Fruit fly (Drosophila melanogaster) whole organism, embryonic: ENCODE results near the gene CG31928.

Experiments
- Aef1 ChIP-seq: fragments of 200-800 bp; sonication (Bioruptor generic); IDR thresholded peaks from 3 replicates; pipeline ENCODE4 v1.3.6; 2022; ENCODE audit warnings: missing biosample characterization, missing genetic modification characterization
- B-H1 ChIP-seq: fragments of 200-800 bp; sonication (Bioruptor generic); IDR thresholded peaks from 3 replicates; pipeline ENCODE4 v1.3.6; 2022; ENCODE audit warnings: missing biosample characterization, missing genetic modification characterization
- CG10321 ChIP-seq: fragments of 200-800 bp; sonication (Bioruptor generic); IDR thresholded peaks from 2 replicates; pipeline ENCODE4 v1.3.6; 2022; ENCODE audit warnings: missing biosample characterization, missing genetic modification characterization
- CG14441 ChIP-seq: fragments of 200-800 bp; sonication (Bioruptor generic); IDR thresholded peaks from 2 replicates; pipeline ENCODE4 v1.3.6; 2022; ENCODE audit warnings: missing biosample characterization, missing genetic modification characterization
- CG14667 ChIP-seq: fragments of 200-800 bp; sonication (Bioruptor generic); IDR thresholded peaks from 2 replicates; pipeline ENCODE4 v1.3.6; 2022; ENCODE audit warnings: missing biosample characterization, missing genetic modification characterization
- CG1529 ChIP-seq: fragments of 200-800 bp; sonication (Bioruptor generic); optimal IDR thresholded peaks from 3 replicates; lab custom pipeline; 2018; ENCODE audit warnings: missing biosample characterization, missing genetic modification characterization
- CG17186 ChIP-seq: fragments of 200-800 bp; sonication (Bioruptor generic); optimal IDR thresholded peaks from 3 replicates; lab custom pipeline; 2017; ENCODE audit warnings: missing biosample characterization, missing genetic modification reagents, missing genetic modification characterization
- CG17568 ChIP-seq: fragments of 200-800 bp; sonication (Bioruptor generic); optimal IDR thresholded peaks from 2 replicates; lab custom pipeline; 2018; ENCODE audit warnings: missing biosample characterization, mild to moderate bottlenecking, missing genetic modification characterization, moderate library complexity
- CG2116 ChIP-seq: fragments of 200-800 bp; sonication (Bioruptor generic); optimal IDR thresholded peaks from 3 replicates; lab custom pipeline; 2018; ENCODE audit warnings: missing biosample characterization, mild to moderate bottlenecking, missing genetic modification characterization
- CG2875 ChIP-seq: fragments of 200-800 bp; sonication (Bioruptor generic); optimal IDR thresholded peaks from 2 replicates; lab custom pipeline; 2017; ENCODE audit warnings: missing biosample characterization, mild to moderate bottlenecking, missing genetic modification characterization, missing genetic modification reagents
- CG30403 ChIP-seq: fragments of 200-800 bp; sonication (Bioruptor generic); optimal IDR thresholded peaks from 3 replicates; lab custom pipeline; 2016; ENCODE audit warnings: missing biosample characterization, missing genetic modification characterization
- CG31441 ChIP-seq: fragments of 200-800 bp; sonication (Bioruptor generic); IDR thresholded peaks from 2 replicates; pipeline ENCODE4 v1.3.6; 2022; ENCODE audit warnings: missing biosample characterization, missing genetic modification characterization
- CG43689 ChIP-seq: fragments of 200-800 bp; sonication (Bioruptor generic); IDR thresholded peaks from 2 replicates; pipeline ENCODE4 v1.3.6; 2022; ENCODE audit warnings: missing biosample characterization, missing genetic modification characterization
- CG4404 ChIP-seq: fragments of 200-800 bp; sonication (Bioruptor generic); IDR thresholded peaks from 2 replicates; pipeline ENCODE4 v1.3.6; 2022; ENCODE audit warnings: missing biosample characterization, missing genetic modification characterization
- CG6654 ChIP-seq: fragments of 200-800 bp; sonication (Bioruptor generic); optimal IDR thresholded peaks from 2 replicates; lab custom pipeline; 2017; ENCODE audit warnings: missing biosample characterization, mild to moderate bottlenecking, missing genetic modification characterization
- CG6683 ChIP-seq: fragments of 200-800 bp; sonication (Bioruptor generic); optimal IDR thresholded peaks from 2 replicates; lab custom pipeline; 2017; ENCODE audit warnings: missing biosample characterization, mild to moderate bottlenecking, missing genetic modification characterization, missing genetic modification reagents
- CG7963 ChIP-seq: fragments of 200-800 bp; sonication (Bioruptor generic); IDR thresholded peaks from 3 replicates; pipeline ENCODE4 v1.3.6; 2022; ENCODE audit warnings: missing biosample characterization, missing genetic modification characterization; ENCODE audit not compliant: partially characterized antibody
- CrebB ChIP-seq: fragments of 200-800 bp; sonication (Bioruptor generic); optimal IDR thresholded peaks from 3 replicates; lab custom pipeline; 2018; ENCODE audit warnings: missing biosample characterization, mild to moderate bottlenecking, missing genetic modification characterization
- Dfd ChIP-seq, 2 experiments: fragments of >200 bp; optimal IDR thresholded peaks; 2 replicates each; lab custom pipeline; 2017; ENCODE audit warnings: missing biosample characterization in 2 of 2, missing genetic modification characterization in 2 of 2
- Dref ChIP-seq: fragments of 200-800 bp; sonication (Bioruptor generic); IDR thresholded peaks from 2 replicates; pipeline ENCODE4 v1.3.6; 2022; ENCODE audit warnings: missing biosample characterization, missing genetic modification characterization
- Drgx ChIP-seq: fragments of 200-800 bp; sonication (Bioruptor generic); IDR thresholded peaks from 2 replicates; pipeline ENCODE4 v1.3.6; 2022; ENCODE audit warnings: missing biosample characterization, missing genetic modification characterization
- Fer3 ChIP-seq: fragments of 200-800 bp; sonication (Bioruptor generic); optimal IDR thresholded peaks from 2 replicates; lab custom pipeline; 2018; ENCODE audit warnings: missing biosample characterization, mild to moderate bottlenecking, missing genetic modification characterization, moderate library complexity
- GATAe ChIP-seq: fragments of 200-800 bp; sonication (Bioruptor generic); conservative IDR thresholded peaks from 2 replicates; pipeline ENCODE4 v1.3.6; 2022; ENCODE audit warnings: missing biosample characterization, missing genetic modification characterization
- HHEX ChIP-seq: fragments of 200-800 bp; sonication (Bioruptor generic); optimal IDR thresholded peaks from 3 replicates; lab custom pipeline; 2017; ENCODE audit warnings: missing biosample characterization, mild to moderate bottlenecking, missing genetic modification characterization, missing genetic modification reagents
- Hey ChIP-seq: fragments of 200-800 bp; sonication (Bioruptor generic); optimal IDR thresholded peaks from 3 replicates; lab custom pipeline; 2018; ENCODE audit warnings: missing biosample characterization, mild to moderate bottlenecking, missing genetic modification characterization
- Jarid2 ChIP-seq: fragments of 200-800 bp; sonication (Bioruptor generic); optimal IDR thresholded peaks from 3 replicates; lab custom pipeline; 2017; ENCODE audit warnings: mild to moderate bottlenecking, missing biosample characterization, missing genetic modification reagents, missing genetic modification characterization
- Lhr ChIP-seq: fragments of 200-800 bp; sonication (Bioruptor generic); optimal IDR thresholded peaks from 3 replicates; lab custom pipeline; 2017; ENCODE audit warnings: mild to moderate bottlenecking, missing biosample characterization, missing genetic modification reagents, missing genetic modification characterization
- Lpt ChIP-seq: fragments of >200 bp; optimal IDR thresholded peaks from 2 replicates; lab custom pipeline; 2018; ENCODE audit warnings: missing biosample characterization, missing genetic modification characterization
- NC2α ChIP-seq: fragments of 200-800 bp; sonication (Bioruptor generic); optimal IDR thresholded peaks from 2 replicates; lab custom pipeline; 2016; ENCODE audit warnings: missing biosample characterization, missing genetic modification characterization
- Neu2 ChIP-seq: fragments of 200-800 bp; sonication (Bioruptor generic); optimal IDR thresholded peaks from 3 replicates; lab custom pipeline; 2016; ENCODE audit warnings: missing biosample characterization, missing genetic modification characterization, borderline replicate concordance
- Sry-β ChIP-seq: fragments of 200-800 bp; sonication (Bioruptor generic); optimal IDR thresholded peaks from 2 replicates; lab custom pipeline; 2018; ENCODE audit warnings: missing biosample characterization, mild to moderate bottlenecking, missing genetic modification characterization, moderate library complexity
- amos ChIP-seq: fragments of 200-800 bp; sonication (Bioruptor generic); IDR thresholded peaks from 2 replicates; pipeline ENCODE4 v1.3.6; 2022; ENCODE audit warnings: missing biosample characterization, missing genetic modification characterization; ENCODE audit not compliant: partially characterized antibody
- cato ChIP-seq: fragments of 200-800 bp; sonication (Bioruptor generic); optimal IDR thresholded peaks from 2 replicates; lab custom pipeline; 2016; ENCODE audit warnings: missing biosample characterization, missing genetic modification characterization, borderline replicate concordance
- danr ChIP-seq: fragments of 200-800 bp; sonication (Bioruptor generic); IDR thresholded peaks from 2 replicates; pipeline ENCODE4 v1.3.6; 2022; ENCODE audit warnings: missing biosample characterization, missing genetic modification characterization
- en ChIP-seq: fragments of 200-800 bp; sonication (Bioruptor generic); optimal IDR thresholded peaks from 2 replicates; lab custom pipeline; 2016; ENCODE audit warnings: missing biosample characterization, missing genetic modification characterization
- eve ChIP-seq, 2 experiments: fragments of >200 bp; optimal IDR thresholded peaks; 2 replicates each; lab custom pipeline; 2017; ENCODE audit warnings: missing biosample characterization in 2 of 2, missing genetic modification characterization in 2 of 2
- fd96Cb ChIP-seq: fragments of 200-800 bp; sonication (Bioruptor generic); optimal IDR thresholded peaks from 2 replicates; lab custom pipeline; 2018; ENCODE audit warnings: missing biosample characterization, mild to moderate bottlenecking, missing genetic modification characterization, moderate library complexity
- gcm ChIP-seq: fragments of 200-800 bp; sonication (Bioruptor generic); optimal IDR thresholded peaks from 2 replicates; lab custom pipeline; 2019; ENCODE audit warnings: missing biosample characterization, mild to moderate bottlenecking, missing genetic modification characterization, moderate library complexity
- knrl ChIP-seq: fragments of 200-800 bp; sonication (Bioruptor generic); IDR thresholded peaks from 3 replicates; pipeline ENCODE4 v1.3.6; 2022; ENCODE audit warnings: missing biosample characterization, missing genetic modification characterization; ENCODE audit not compliant: partially characterized antibody
- mirr ChIP-seq: fragments of 200-800 bp; sonication (Bioruptor generic); optimal IDR thresholded peaks from 3 replicates; lab custom pipeline; 2018; ENCODE audit warnings: missing biosample characterization, mild to moderate bottlenecking, missing genetic modification characterization
- nerfin-2 ChIP-seq: fragments of 200-800 bp; sonication (Bioruptor generic); IDR thresholded peaks from 2 replicates; pipeline ENCODE4 v1.3.6; 2022; ENCODE audit warnings: missing biosample characterization, missing genetic modification characterization; ENCODE audit not compliant: partially characterized antibody
- oc ChIP-seq: fragments of 200-800 bp; sonication (Bioruptor generic); optimal IDR thresholded peaks from 2 replicates; lab custom pipeline; 2018; ENCODE audit warnings: missing biosample characterization, mild to moderate bottlenecking, missing genetic modification characterization, moderate library complexity
- prd ChIP-seq, 3 experiments: fragments of >200 bp in 2 of 3; fragments of 200-800 bp in 1 of 3; sonication (Bioruptor generic) in 1 of 3; optimal IDR thresholded peaks in 2 of 3; IDR thresholded peaks in 1 of 3; 2 replicates in 2 of 3; 3 replicates in 1 of 3; pipeline versions ENCODE4 v1.3.6 to Lab custom; 2017 to 2022; ENCODE audit warnings: missing biosample characterization in 1 of 3, missing genetic modification characterization in 1 of 3
- psq ChIP-seq: fragments of 200-800 bp; sonication (Bioruptor generic); optimal IDR thresholded peaks from 2 replicates; lab custom pipeline; 2017; ENCODE audit warnings: missing biosample characterization, missing genetic modification characterization
- sr ChIP-seq: fragments of 200-800 bp; sonication (Bioruptor generic); IDR thresholded peaks from 3 replicates; pipeline ENCODE4 v1.3.6; 2022; ENCODE audit warnings: missing biosample characterization, missing genetic modification characterization
- stwl ChIP-seq: fragments of 200-800 bp; sonication (Bioruptor generic); optimal IDR thresholded peaks from 3 replicates; lab custom pipeline; 2018; ENCODE audit warnings: missing biosample characterization, mild to moderate bottlenecking, missing genetic modification characterization, moderate library complexity
- sug ChIP-seq: fragments of 200-800 bp; optimal IDR thresholded peaks from 2 replicates; lab custom pipeline; 2019; ENCODE audit warnings: missing biosample characterization, mild to moderate bottlenecking, missing genetic modification characterization, moderate library complexity
- usp ChIP-seq: fragments of >200 bp; optimal IDR thresholded peaks from 2 replicates; lab custom pipeline; 2017; ENCODE audit warnings: missing biosample characterization, missing genetic modification characterization
- vnd ChIP-seq: fragments of 200-800 bp; sonication (Bioruptor generic); IDR thresholded peaks from 3 replicates; pipeline ENCODE4 v1.3.6; 2022; ENCODE audit warnings: missing biosample characterization, missing genetic modification characterization; ENCODE audit not compliant: partially characterized antibody
- vvl ChIP-seq: fragments of 200-800 bp; sonication (Bioruptor generic); IDR thresholded peaks from 2 replicates; pipeline ENCODE4 v1.3.6; 2022; ENCODE audit warnings: missing biosample characterization, missing genetic modification characterization

CG31928 gene

DNA sequence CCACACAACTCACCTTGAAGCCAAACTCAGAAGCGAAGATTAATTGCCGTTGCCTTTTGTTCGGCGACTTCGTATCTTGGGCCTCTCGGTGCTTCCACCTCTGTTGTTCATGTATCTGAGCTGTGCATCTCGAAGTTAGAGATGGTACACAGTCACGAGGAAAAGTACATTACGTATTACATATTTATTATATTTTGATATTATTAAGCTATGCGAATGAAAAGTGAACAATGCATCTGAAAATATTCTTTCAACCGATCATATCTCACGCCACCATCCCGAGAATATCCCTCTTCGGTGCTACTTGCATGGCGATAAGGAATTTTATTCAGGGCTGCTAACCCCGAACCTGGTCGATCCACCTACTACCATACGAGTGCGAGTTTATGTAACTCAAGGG lies 47.0 kb upstream of the CG31928 start (continued):
- no peak for TF ChIP-seq CrebB (tag; lab: Kevin White, UChicago)
- no peak for TF ChIP-seq nerfin-2 (GFP tag; lab: Robert Waterston, UW)
- no peak for TF ChIP-seq CG14667 (GFP tag; lab: Robert Waterston, UW)
- TF ChIP-seq CG17568 = no peak
- no peak for TF ChIP-seq NC2α (GFP tag; lab: Kevin White, UChicago)
- TF ChIP-seq usp (GFP tag; lab: Kevin White, UChicago) = no peak
- no peak for TF ChIP-seq Drgx (GFP tag; lab: Robert Waterston, UW)
- TF ChIP-seq CG17186 (GFP tag; lab: Kevin White, UChicago) = no peak
- no peak for TF ChIP-seq Jarid2 (GFP tag; lab: Kevin White, UChicago)
- TF ChIP-seq fd96Cb = no peak
- TF ChIP-seq CG10321 = no peak
- no peak for TF ChIP-seq CG6654 (GFP tag; lab: Kevin White, UChicago)
- TF ChIP-seq danr (GFP tag; lab: Robert Waterston, UW) = no peak
- no peak for TF ChIP-seq CG7963 (GFP tag; lab: Robert Waterston, UW)
- no peak for TF ChIP-seq psq (GFP tag; lab: Kevin White, UChicago)
- TF ChIP-seq CG30403 = peak; percentile 20
- no peak for TF ChIP-seq Sry-β (GFP tag; lab: Kevin White, UChicago)
- no peak for TF ChIP-seq B-H1 (GFP tag; lab: Robert Waterston, UW)
- TF ChIP-seq GATAe = no peak
- TF ChIP-seq Fer3 (tag; lab: Kevin White, UChicago) = no peak
- TF ChIP-seq CG43689 (GFP tag; lab: Robert Waterston, UW) = no peak
- TF ChIP-seq Dref = no peak
- TF ChIP-seq cato (GFP tag; lab: Kevin White, UChicago) = no peak
- TF ChIP-seq Lhr (GFP tag; lab: Kevin White, UChicago) = no peak
- peak; percentile 32 for TF ChIP-seq CG2875 (GFP tag; lab: Kevin White, UChicago)
- no peak for TF ChIP-seq Hey (tag; lab: Kevin White, UChicago)
- TF ChIP-seq sr (GFP tag; lab: Robert Waterston, UW) = no peak
- TF ChIP-seq Aef1 = no peak
- TF ChIP-seq eve (GFP tag; optimal IDR thresholded peaks at IDR 0.05; lab: Kevin White, UChicago) = peak in 1 of 2 experiments; percentile 65
- no peak for TF ChIP-seq oc (tag; lab: Kevin White, UChicago)
- TF ChIP-seq stwl (tag; lab: Kevin White, UChicago) = peak; percentile 23
- no peak for TF ChIP-seq CG14441 (GFP tag; lab: Robert Waterston, UW)
- no peak for TF ChIP-seq prd (optimal IDR thresholded peaks at IDR 0.05; lab: Kevin White, UChicago)
- TF ChIP-seq prd (GFP tag; IDR thresholded peaks at IDR 0.05; lab: Robert Waterston, UW) = peak; percentile 50; the same call in 2 of the 3 replicates
- TF ChIP-seq mirr (GFP tag; lab: Kevin White, UChicago) = no peak
- TF ChIP-seq en = no peak
- no peak for TF ChIP-seq vnd (GFP tag; lab: Robert Waterston, UW)
- peak; percentile 31; the same call in 1 of the 2 replicates for TF ChIP-seq amos
- TF ChIP-seq HHEX (GFP tag; lab: Kevin White, UChicago) = peak; percentile 19
- no peak for TF ChIP-seq CG6683 (GFP tag; lab: Kevin White, UChicago)
- TF ChIP-seq CG2116 (GFP tag; lab: Kevin White, UChicago) = no peak
- TF ChIP-seq Lpt (GFP tag; lab: Kevin White, UChicago) = no peak
- TF ChIP-seq CG31441 (GFP tag; lab: Robert Waterston, UW) = peak; percentile 57; the same call in 1 of the 2 replicates
- TF ChIP-seq Dfd (GFP tag; optimal IDR thresholded peaks at IDR 0.05; lab: Kevin White, UChicago) = no peak
- TF ChIP-seq vvl (GFP tag; lab: Robert Waterston, UW) = peak; percentile 75
- TF ChIP-seq sug (tag; lab: Kevin White, UChicago) = no peak
- no peak for TF ChIP-seq Neu2 (GFP tag; lab: Kevin White, UChicago)
- no peak for TF ChIP-seq CG4404 (GFP tag; lab: Robert Waterston, UW)
- 0 out of 3 replicates have a peak, but pooled peaks have one; percentile 24 for TF ChIP-seq knrl (GFP tag; lab: Robert Waterston, UW)
- TF ChIP-seq CG1529 (GFP tag; lab: Kevin White, UChicago) = peak; percentile 41
- TF ChIP-seq gcm (GFP tag; lab: Kevin White, UChicago) = peak; percentile 10
